Worm (Caenorhabditis elegans) whole organism, L1 larva: ENCODE data around the gene glt-5.

ENCODE experiments used
- C16A3.4 ChIP-seq: fragments of 150-350 bp; optimal IDR thresholded peaks from 2 replicates; lab custom pipeline; 2014; ENCODE audit warnings: missing biosample characterization, missing genetic modification characterization
- C34B4.2 ChIP-seq: sonication (generic microtip); optimal IDR thresholded peaks from 2 replicates; lab custom pipeline; 2017; ENCODE audit warnings: mild to moderate bottlenecking, missing genetic modification characterization, missing compliant biosample characterization
- Y116A8C.19 ChIP-seq: sonication (generic microtip); optimal IDR thresholded peaks from 2 replicates; lab custom pipeline; 2016; ENCODE audit warnings: missing compliant biosample characterization, missing genetic modification characterization, borderline replicate concordance
- ama-1 ChIP-seq: fragments of 150-350 bp; optimal IDR thresholded peaks from 2 replicates; lab custom pipeline; 2014
- blmp-1 ChIP-seq: fragments of 150-350 bp; optimal IDR thresholded peaks from 2 replicates; lab custom pipeline; 2014; ENCODE audit warnings: missing biosample characterization, missing genetic modification characterization
- ceh-82 ChIP-seq, 3 experiments: fragments of 150-350 bp in 1 of 3; sonication (generic microtip) in 2 of 3; optimal IDR thresholded peaks; 2 replicates each; lab custom pipeline; 2014 to 2017; ENCODE audit warnings: missing biosample characterization in 3 of 3, missing genetic modification characterization in 3 of 3
- ceh-90 ChIP-seq: sonication (generic microtip); optimal IDR thresholded peaks from 2 replicates; lab custom pipeline; 2016; ENCODE audit warnings: missing genetic modification characterization, missing compliant biosample characterization
- dpl-1 ChIP-seq, 3 experiments: fragments of 150-350 bp in 2 of 3; sonication (generic microtip) in 1 of 3; optimal IDR thresholded peaks; 2 replicates each; lab custom pipeline; 2014 to 2017; ENCODE audit warnings: missing biosample characterization in 3 of 3, missing genetic modification characterization in 3 of 3, missing genetic modification reagents in 3 of 3
- dsc-1 ChIP-seq: sonication (generic microtip); optimal IDR thresholded peaks from 2 replicates; lab custom pipeline; 2016; ENCODE audit warnings: mild to moderate bottlenecking, missing genetic modification characterization, missing compliant biosample characterization
- efl-3 ChIP-seq: fragments of 200-800 bp; sonication (Bioruptor generic); optimal IDR thresholded peaks from 2 replicates; lab custom pipeline; 2018; ENCODE audit warnings: mild to moderate bottlenecking, missing genetic modification characterization, missing compliant biosample characterization
- egl-27 ChIP-seq, 2 experiments: fragments of 150-350 bp in 1 of 2; sonication (generic microtip); optimal IDR thresholded peaks; 3 replicates each; lab custom pipeline; 2017 to 2018; ENCODE audit warnings: missing biosample characterization in 2 of 2, missing genetic modification characterization in 2 of 2, missing genetic modification reagents in 2 of 2
- elt-3 ChIP-seq, 6 experiments: fragments of 150-350 bp in 1 of 6; sonication (generic microtip); optimal IDR thresholded peaks; 2 replicates each; lab custom pipeline; 2017 to 2018; ENCODE audit warnings: missing biosample characterization in 6 of 6, missing genetic modification characterization in 6 of 6, inconsistent platforms in 1 of 6
- fkh-8 ChIP-seq: sonication (generic microtip); optimal IDR thresholded peaks from 2 replicates; lab custom pipeline; 2016; ENCODE audit warnings: mild to moderate bottlenecking, missing genetic modification characterization, missing compliant biosample characterization
- fos-1 ChIP-seq: fragments of 150-350 bp; optimal IDR thresholded peaks from 2 replicates; lab custom pipeline; 2014; ENCODE audit warnings: missing biosample characterization, missing genetic modification characterization
- grh-1 ChIP-seq: fragments of 200-800 bp; sonication (Bioruptor generic); IDR thresholded peaks from 2 replicates; pipeline ENCODE4 v1.3.6; 2022; ENCODE audit warnings: missing genetic modification reagents, missing genetic modification characterization, missing compliant biosample characterization
- isw-1 ChIP-seq: fragments of 200-800 bp; sonication (Bioruptor generic); IDR thresholded peaks from 2 replicates; pipeline ENCODE4 v1.3.6; 2022; ENCODE audit warnings: missing genetic modification characterization, missing compliant biosample characterization
- jun-1 ChIP-seq: fragments of 150-350 bp; optimal IDR thresholded peaks from 2 replicates; lab custom pipeline; 2014; ENCODE audit warnings: missing biosample characterization, missing genetic modification reagents, missing genetic modification characterization
- lin-13 ChIP-seq: fragments of 150-350 bp; optimal IDR thresholded peaks from 2 replicates; lab custom pipeline; 2014; ENCODE audit warnings: missing biosample characterization, missing genetic modification reagents, missing genetic modification characterization
- lin-14 ChIP-seq: fragments of 200-800 bp; sonication (Bioruptor generic); optimal IDR thresholded peaks from 2 replicates; lab custom pipeline; 2018; ENCODE audit warnings: mild to moderate bottlenecking, missing genetic modification characterization, moderate library complexity, missing compliant biosample characterization
- lin-35 ChIP-seq, 2 experiments: fragments of 150-350 bp; optimal IDR thresholded peaks; 2 replicates each; lab custom pipeline; 2014; ENCODE audit warnings: missing biosample characterization in 2 of 2, missing genetic modification characterization in 2 of 2, missing genetic modification reagents in 2 of 2
- lir-3 ChIP-seq: sonication (generic microtip); optimal IDR thresholded peaks from 2 replicates; lab custom pipeline; 2016; ENCODE audit warnings: mild to moderate bottlenecking, missing genetic modification characterization, moderate library complexity, missing compliant biosample characterization; ENCODE audit not compliant: poor library complexity
- nhr-19 ChIP-seq: fragments of 200-800 bp; sonication (Bioruptor generic); conservative IDR thresholded peaks from 2 replicates; pipeline ENCODE4 v1.3.6; 2022; ENCODE audit warnings: missing genetic modification characterization, missing compliant biosample characterization
- nhr-20 ChIP-seq: sonication (generic microtip); optimal IDR thresholded peaks from 2 replicates; lab custom pipeline; 2016; ENCODE audit warnings: mild to moderate bottlenecking, missing genetic modification characterization, missing compliant biosample characterization
- nhr-28 ChIP-seq: fragments of 150-350 bp; optimal IDR thresholded peaks from 2 replicates; lab custom pipeline; 2014; ENCODE audit warnings: missing biosample characterization, missing genetic modification characterization
- nhr-47 ChIP-seq: sonication (generic microtip); optimal IDR thresholded peaks from 2 replicates; lab custom pipeline; 2016; ENCODE audit warnings: mild to moderate bottlenecking, missing genetic modification characterization, moderate library complexity, missing compliant biosample characterization
- nhr-71 ChIP-seq: sonication (generic microtip); optimal IDR thresholded peaks from 2 replicates; lab custom pipeline; 2016; ENCODE audit warnings: mild to moderate bottlenecking, missing genetic modification characterization, moderate library complexity, missing compliant biosample characterization
- nhr-76 ChIP-seq: sonication (generic microtip); optimal IDR thresholded peaks from 2 replicates; lab custom pipeline; 2017; ENCODE audit warnings: missing biosample characterization, missing genetic modification characterization
- nhr-85 ChIP-seq: sonication (generic microtip); peaks from one replicate; lab custom pipeline; 2016; ENCODE audit warnings: missing genetic modification characterization, inconsistent platforms, missing compliant biosample characterization
- nhr-90 ChIP-seq: sonication (generic microtip); optimal IDR thresholded peaks from 2 replicates; lab custom pipeline; 2016; ENCODE audit warnings: mild to moderate bottlenecking, missing genetic modification characterization, missing compliant biosample characterization; ENCODE audit not compliant: poor library complexity
- pag-3 ChIP-seq: sonication (generic microtip); optimal IDR thresholded peaks from 2 replicates; lab custom pipeline; 2017; ENCODE audit warnings: missing genetic modification characterization, mild to moderate bottlenecking, missing compliant biosample characterization, antibody characterized with exemption, borderline replicate concordance; ENCODE audit not compliant: insufficient read depth
- skn-1 ChIP-seq: fragments of 150-350 bp; optimal IDR thresholded peaks from 2 replicates; lab custom pipeline; 2014; ENCODE audit warnings: missing biosample characterization, missing genetic modification characterization
- snu-23 ChIP-seq: sonication (generic microtip); optimal IDR thresholded peaks from 2 replicates; lab custom pipeline; 2016; ENCODE audit warnings: missing genetic modification characterization, missing compliant biosample characterization
- sox-4 ChIP-seq: sonication (generic microtip); optimal IDR thresholded peaks from 2 replicates; lab custom pipeline; 2016; ENCODE audit warnings: missing genetic modification characterization, missing compliant biosample characterization
- tbx-2 ChIP-seq: sonication (generic microtip); optimal IDR thresholded peaks from 2 replicates; lab custom pipeline; 2016; ENCODE audit warnings: missing genetic modification characterization, missing compliant biosample characterization
- unc-130 ChIP-seq: fragments of 150-350 bp; optimal IDR thresholded peaks from 2 replicates; lab custom pipeline; 2017; ENCODE audit warnings: missing biosample characterization, missing genetic modification characterization, inconsistent platforms
- unc-30 ChIP-seq: sonication (generic microtip); optimal IDR thresholded peaks from 2 replicates; lab custom pipeline; 2017; ENCODE audit warnings: missing biosample characterization, missing genetic modification characterization
- unc-86 ChIP-seq: sonication (generic microtip); optimal IDR thresholded peaks from 2 replicates; lab custom pipeline; 2016; ENCODE audit warnings: missing genetic modification characterization, missing compliant biosample characterization
- unc-98 ChIP-seq: fragments of 200-800 bp; sonication (Bioruptor generic); IDR thresholded peaks from 2 replicates; pipeline ENCODE4 v1.3.6; 2022; ENCODE audit warnings: missing genetic modification characterization, missing compliant biosample characterization
- zip-4 ChIP-seq: fragments of 200-800 bp; sonication (Bioruptor generic); optimal IDR thresholded peaks from 2 replicates; lab custom pipeline; 2018; ENCODE audit warnings: mild to moderate bottlenecking, missing genetic modification characterization, moderate library complexity, missing compliant biosample characterization

The glt-5 gene

ce11 chrII:9665577-9665976, 43.1 kb downstream of the glt-5 start, which contains the start of gene ZK1320.5:
Gene ZK1320.5, minus strand, starts transcription at chrII:9665677.
- TF ChIP-seq fkh-8 (tag; lab: Kevin White, UChicago) (peak; percentile 38), nhr-71 (tag; lab: Kevin White, UChicago) (peak; percentile 22), nhr-90 (tag; lab: Kevin White, UChicago) (no peak), lin-14 (GFP tag; lab: Kevin White, UChicago) (peak; percentile 15)
- TF ChIP-seq, all 84 proteins: peak for 3

DNA sequence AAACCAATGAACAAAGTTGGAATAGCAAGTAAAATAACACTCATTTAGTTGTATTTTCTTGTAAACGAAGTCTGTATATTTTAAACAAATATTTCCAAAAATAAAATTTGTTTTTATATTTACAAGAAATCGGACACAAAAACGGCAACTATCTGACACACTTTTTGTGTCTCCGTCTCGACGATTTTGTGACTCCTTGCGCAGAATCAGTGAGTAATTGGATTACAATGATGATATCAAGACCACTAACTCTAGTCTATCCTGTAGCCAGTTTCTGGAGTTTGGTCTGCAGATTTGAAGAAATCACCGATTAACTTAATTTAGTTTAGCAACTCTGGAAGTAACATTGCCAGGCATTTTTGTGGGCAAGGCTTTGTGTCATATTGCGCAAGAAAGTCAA, 45.9 kb downstream of the glt-5 start, which contains the start of gene cyp-13A10:
cyp-13A10 (minus strand) TSS at position 88 of the 400 bp plus-strand sequence.
- TF ChIP-seq grh-1 (GFP tag; lab: Robert Waterston, UW) (no peak), ceh-82 (tag; optimal IDR thresholded peaks at IDR 0.05; lab: Kevin White, UChicago) (no peak), C34B4.2 (tag; lab: Kevin White, UChicago) (no peak), fos-1 (no peak), isw-1 (GFP tag; lab: Robert Waterston, UW) (no peak), tbx-2 (tag; lab: Kevin White, UChicago) (no peak), blmp-1 (tag; lab: Kevin White, UChicago) (peak; percentile 26), nhr-28 (tag; lab: Kevin White, UChicago) (no peak), skn-1 (tag; lab: Kevin White, UChicago) (no peak), unc-98 (GFP tag; lab: Robert Waterston, UW) (no peak), unc-86 (tag; lab: Kevin White, UChicago) (no peak), egl-27 (tag; optimal IDR thresholded peaks at IDR 0.05; lab: Kevin White, UChicago) (no peak), nhr-85 (tag; lab: Kevin White, UChicago) (peak; percentile 66), lin-14 (GFP tag; lab: Kevin White, UChicago) (peak; percentile 10), lin-35 (GFP tag; optimal IDR thresholded peaks at IDR 0.05; lab: Kevin White, UChicago) (no peak), nhr-76 (tag; lab: Kevin White, UChicago) (no peak), lin-13 (no peak), ceh-90 (no peak), lir-3 (tag; lab: Kevin White, UChicago) (no peak), nhr-20 (tag; lab: Kevin White, UChicago) (peak; percentile 47), sox-4 (tag; lab: Kevin White, UChicago) (no peak), elt-3 (tag; optimal IDR thresholded peaks at IDR 0.05; lab: Kevin White, UChicago) (peak in 1 of 6 experiments; percentile 38), nhr-19 (no peak), zip-4 (no peak), nhr-71 (tag; lab: Kevin White, UChicago) (peak; percentile 18), unc-30 (tag; lab: Kevin White, UChicago) (no peak), nhr-47 (no peak), ama-1 (lab: Kevin White, UChicago) (no peak), C16A3.4 (no peak), jun-1 (no peak), pag-3 (tag; lab: Kevin White, UChicago) (no peak), dpl-1 (GFP tag; optimal IDR thresholded peaks at IDR 0.05; lab: Kevin White, UChicago) (no peak), dsc-1 (tag; lab: Kevin White, UChicago) (no peak)

- TF ChIP-seq efl-3 (GFP tag; lab: Kevin White, UChicago) (no peak), tbx-2 (tag; lab: Kevin White, UChicago) (no peak), isw-1 (GFP tag; lab: Robert Waterston, UW) (no peak), Y116A8C.19 (no peak), grh-1 (GFP tag; lab: Robert Waterston, UW) (no peak), unc-130 (tag; lab: Kevin White, UChicago) (no peak), snu-23 (GFP tag; lab: Kevin White, UChicago) (no peak)
Measured at ce11 chrII:9662160-9662559, 46.5 kb downstream of the glt-5 start.
